Worm (Caenorhabditis elegans): ENCODE data around the gene hum-8.

DNA sequence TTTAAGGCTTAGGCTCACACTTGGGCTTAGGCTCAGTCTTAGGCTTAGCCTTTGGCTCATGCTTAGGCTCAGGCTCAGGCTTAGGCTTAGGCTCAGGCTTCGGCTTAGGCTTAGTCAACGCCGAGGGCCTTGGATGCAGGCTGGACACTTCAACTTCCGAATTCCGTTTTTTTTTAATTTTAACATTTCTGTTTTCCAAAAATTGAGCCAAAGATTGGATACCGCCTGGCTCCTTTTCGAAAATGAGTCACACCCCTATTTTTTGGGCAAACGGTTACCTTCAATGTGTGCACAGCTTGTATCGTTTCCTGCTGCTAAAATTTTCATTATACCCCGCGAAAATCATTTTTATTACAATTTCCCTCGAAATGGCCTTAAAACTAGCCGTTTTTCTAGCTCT is 15.1 kb upstream of the hum-8 start, which contains the start of gene M04G7.1:
- no peak for TF ChIP-seq ama-1 (optimal IDR thresholded peaks at IDR 0.05)
- TF ChIP-seq pes-1 (GFP tag; IDR thresholded peaks at IDR 0.05) = no peak
- no peak for TF ChIP-seq ceh-36 (tag; optimal IDR thresholded peaks at IDR 0.05)
- no peak for TF ChIP-seq ceh-13 (GFP tag; optimal IDR thresholded peaks at IDR 0.05)

Measured in whole organism, early embryonic.